Fruit fly (Drosophila melanogaster) whole organism, embryonic: Measurements from ENCODE around the gene Dlic.
A peak's percentile ranks its signal among the peaks of the same experiment; 100 is the strongest.

ENCODE experiments used
- Adf1 ChIP-seq: fragments of 200-800 bp; sonication (Bioruptor generic); IDR thresholded peaks from 2 replicates; pipeline ENCODE4 v1.3.6; 2022; ENCODE audit warnings: missing biosample characterization, missing genetic modification characterization
- CG10147 ChIP-seq: fragments of 200-800 bp; sonication (Bioruptor generic); optimal IDR thresholded peaks from 2 replicates; lab custom pipeline; 2019; ENCODE audit warnings: missing biosample characterization, mild to moderate bottlenecking, missing genetic modification characterization, moderate library complexity
- CG1024 ChIP-seq: fragments of 200-800 bp; sonication (Bioruptor generic); IDR thresholded peaks from 2 replicates; pipeline ENCODE4 v1.3.6; 2022; ENCODE audit warnings: missing biosample characterization, missing genetic modification characterization
- CG10462 ChIP-seq: fragments of 200-800 bp; sonication (Bioruptor generic); optimal IDR thresholded peaks from 2 replicates; lab custom pipeline; 2016; ENCODE audit warnings: missing biosample characterization, missing genetic modification characterization
- CG10565 ChIP-seq: fragments of 200-800 bp; sonication (Bioruptor generic); optimal IDR thresholded peaks from 3 replicates; lab custom pipeline; 2016; ENCODE audit warnings: missing biosample characterization, mild to moderate bottlenecking, missing genetic modification characterization
- CG10654 ChIP-seq: fragments of 200-800 bp; sonication (Bioruptor generic); optimal IDR thresholded peaks from 2 replicates; lab custom pipeline; 2016; ENCODE audit warnings: missing biosample characterization, missing genetic modification characterization
- CG11456 ChIP-seq: fragments of 200-800 bp; sonication (Bioruptor generic); IDR thresholded peaks from 3 replicates; pipeline ENCODE4 v1.3.6; 2022; ENCODE audit warnings: missing biosample characterization, missing genetic modification characterization
- CG12071 ChIP-seq: fragments of 200-800 bp; sonication (Bioruptor generic); optimal IDR thresholded peaks from 3 replicates; lab custom pipeline; 2018; ENCODE audit warnings: missing biosample characterization, mild to moderate bottlenecking, missing genetic modification characterization
- CG12744 ChIP-seq: fragments of 200-800 bp; sonication (Bioruptor generic); optimal IDR thresholded peaks from 2 replicates; lab custom pipeline; 2016; ENCODE audit warnings: missing biosample characterization, missing genetic modification characterization
- CG13424 ChIP-seq: fragments of 200-800 bp; sonication (Bioruptor generic); optimal IDR thresholded peaks from 2 replicates; lab custom pipeline; 2019; ENCODE audit warnings: missing biosample characterization, mild to moderate bottlenecking, missing genetic modification characterization, moderate library complexity
- CG14050 ChIP-seq: fragments of 200-800 bp; sonication (Bioruptor generic); IDR thresholded peaks from 3 replicates; pipeline ENCODE4 v1.3.6; 2022; ENCODE audit warnings: missing biosample characterization, missing genetic modification characterization
- CG1602 ChIP-seq: fragments of 200-800 bp; sonication (Bioruptor generic); optimal IDR thresholded peaks from 3 replicates; lab custom pipeline; 2016; ENCODE audit warnings: missing biosample characterization, missing genetic modification characterization
- CG17912 ChIP-seq: fragments of 200-800 bp; sonication (Bioruptor generic); optimal IDR thresholded peaks from 2 replicates; lab custom pipeline; 2018; ENCODE audit warnings: missing biosample characterization, mild to moderate bottlenecking, missing genetic modification characterization
- CG30403 ChIP-seq: fragments of 200-800 bp; sonication (Bioruptor generic); optimal IDR thresholded peaks from 3 replicates; lab custom pipeline; 2016; ENCODE audit warnings: missing biosample characterization, missing genetic modification characterization
- CG32772 ChIP-seq: fragments of 200-800 bp; sonication (Bioruptor generic); IDR thresholded peaks from 2 replicates; pipeline ENCODE4 v1.3.6; 2022; ENCODE audit warnings: missing biosample characterization, missing genetic modification characterization
- CG3281 ChIP-seq: fragments of 200-800 bp; sonication (Bioruptor generic); optimal IDR thresholded peaks from 3 replicates; lab custom pipeline; 2017; ENCODE audit warnings: missing biosample characterization, mild to moderate bottlenecking, missing genetic modification characterization
- CG3726 ChIP-seq: fragments of 200-800 bp; sonication (Bioruptor generic); IDR thresholded peaks from 3 replicates; pipeline ENCODE4, ENCODE4 v1.3.6; 2022; ENCODE audit warnings: missing biosample characterization, missing genetic modification characterization
- CG3847 ChIP-seq: fragments of 200-800 bp; sonication (Bioruptor generic); IDR thresholded peaks from 2 replicates; pipeline ENCODE4 v1.3.6; 2022; ENCODE audit warnings: missing biosample characterization, missing genetic modification characterization
- CG4730 ChIP-seq: fragments of 200-800 bp; sonication (Bioruptor generic); IDR thresholded peaks from 2 replicates; pipeline ENCODE4 v1.3.6; 2022; ENCODE audit warnings: missing biosample characterization, missing genetic modification characterization
- CG7556 ChIP-seq: fragments of 200-800 bp; sonication (Bioruptor generic); optimal IDR thresholded peaks from 2 replicates; lab custom pipeline; 2017; ENCODE audit warnings: missing biosample characterization, mild to moderate bottlenecking, missing genetic modification characterization
- CG7786 ChIP-seq: fragments of 200-800 bp; sonication (Bioruptor generic); optimal IDR thresholded peaks from 2 replicates; lab custom pipeline; 2016; ENCODE audit warnings: missing biosample characterization, missing genetic modification characterization
- CG8089 ChIP-seq: fragments of 200-800 bp; sonication (Bioruptor generic); optimal IDR thresholded peaks from 3 replicates; lab custom pipeline; 2016; ENCODE audit warnings: missing biosample characterization, missing genetic modification characterization
- CG8281 ChIP-seq: fragments of 200-800 bp; sonication (Bioruptor generic); optimal IDR thresholded peaks from 2 replicates; lab custom pipeline; 2018; ENCODE audit warnings: missing biosample characterization, mild to moderate bottlenecking, missing genetic modification characterization, moderate library complexity
- CG8359 ChIP-seq: fragments of 200-800 bp; sonication (Bioruptor generic); optimal IDR thresholded peaks from 2 replicates; lab custom pipeline; 2017; ENCODE audit warnings: missing biosample characterization, mild to moderate bottlenecking, missing genetic modification characterization, borderline replicate concordance
- CG8924 ChIP-seq: fragments of 200-800 bp; optimal IDR thresholded peaks from 3 replicates; lab custom pipeline; 2019; ENCODE audit warnings: missing biosample characterization, mild to moderate bottlenecking, missing genetic modification characterization, moderate library complexity
- Dip2 ChIP-seq: fragments of 200-800 bp; sonication (Bioruptor generic); IDR thresholded peaks from 2 replicates; pipeline ENCODE4 v1.3.6; 2022; ENCODE audit warnings: missing biosample characterization, missing genetic modification characterization
- Doc2 ChIP-seq: fragments of 200-800 bp; sonication (Bioruptor generic); IDR thresholded peaks from 2 replicates; pipeline ENCODE4 v1.3.6; 2022; ENCODE audit warnings: missing biosample characterization, missing genetic modification characterization
- Doc3 ChIP-seq: fragments of 200-800 bp; sonication (Bioruptor generic); IDR thresholded peaks from 3 replicates; pipeline ENCODE4 v1.3.6; 2022; ENCODE audit warnings: missing biosample characterization, missing genetic modification characterization; ENCODE audit not compliant: partially characterized antibody
- Dref ChIP-seq: fragments of 200-800 bp; sonication (Bioruptor generic); IDR thresholded peaks from 2 replicates; pipeline ENCODE4 v1.3.6; 2022; ENCODE audit warnings: missing biosample characterization, missing genetic modification characterization
- Eip74EF ChIP-seq, 2 experiments: fragments of 200-800 bp in 1 of 2; fragments of >200 bp in 1 of 2; sonication (Bioruptor generic) in 1 of 2; optimal IDR thresholded peaks; 2 replicates each; lab custom pipeline; 2017 to 2019; ENCODE audit warnings: missing biosample characterization in 2 of 2, missing genetic modification characterization in 2 of 2, mild to moderate bottlenecking in 1 of 2, moderate library complexity in 1 of 2
- Fer1 ChIP-seq: fragments of 200-800 bp; sonication (Bioruptor generic); optimal IDR thresholded peaks from 2 replicates; lab custom pipeline; 2017; ENCODE audit warnings: missing biosample characterization, mild to moderate bottlenecking, missing genetic modification characterization
- Hsf ChIP-seq: fragments of 200-800 bp; sonication (Bioruptor generic); optimal IDR thresholded peaks from 3 replicates; lab custom pipeline; 2016; ENCODE audit warnings: missing biosample characterization, missing genetic modification characterization
- Mrtf ChIP-seq: fragments of 200-800 bp; sonication (Bioruptor generic); IDR thresholded peaks from 3 replicates; pipeline ENCODE4 v1.3.6; 2022; ENCODE audit warnings: missing biosample characterization, missing genetic modification characterization
- NC2β ChIP-seq: fragments of 200-800 bp; sonication (Bioruptor generic); optimal IDR thresholded peaks from 2 replicates; lab custom pipeline; 2016; ENCODE audit warnings: missing biosample characterization, missing genetic modification characterization
- Scr ChIP-seq: fragments of 200-800 bp; sonication (Bioruptor generic); IDR thresholded peaks from 2 replicates; pipeline ENCODE4 v1.3.6; 2022; ENCODE audit warnings: missing biosample characterization, missing genetic modification characterization; ENCODE audit not compliant: partially characterized antibody
- ap ChIP-seq: fragments of 200-800 bp; sonication (Bioruptor generic); IDR thresholded peaks from 2 replicates; pipeline ENCODE4 v1.3.6; 2022; ENCODE audit warnings: missing biosample characterization, missing genetic modification characterization
- az2 ChIP-seq: fragments of 200-800 bp; sonication (Bioruptor generic); optimal IDR thresholded peaks from 3 replicates; lab custom pipeline; 2016; ENCODE audit warnings: missing biosample characterization, missing genetic modification characterization
- bsh ChIP-seq, 2 experiments: fragments of 200-800 bp; sonication (Bioruptor generic); optimal IDR thresholded peaks; 2 replicates each; lab custom pipeline; 2017 to 2018; ENCODE audit warnings: mild to moderate bottlenecking in 2 of 2, missing biosample characterization in 2 of 2, missing genetic modification characterization in 2 of 2, moderate library complexity in 1 of 2
- chm ChIP-seq: fragments of 200-800 bp; sonication (Bioruptor generic); IDR thresholded peaks from 2 replicates; pipeline ENCODE4 v1.3.6; 2022; ENCODE audit warnings: missing biosample characterization, missing genetic modification characterization
- ems ChIP-seq: fragments of 200-800 bp; sonication (Bioruptor generic); optimal IDR thresholded peaks from 3 replicates; lab custom pipeline; 2016; ENCODE audit warnings: missing biosample characterization, missing genetic modification characterization
- hkb ChIP-seq, 2 experiments: fragments of 200-800 bp in 1 of 2; fragments of >200 bp in 1 of 2; sonication (Bioruptor generic) in 1 of 2; IDR thresholded peaks in 1 of 2; optimal IDR thresholded peaks in 1 of 2; 2 replicates each; pipeline versions ENCODE4 v1.3.6 to Lab custom; 2017 to 2022; ENCODE audit warnings: missing biosample characterization in 1 of 2, missing genetic modification characterization in 1 of 2
- jumu ChIP-seq: fragments of 200-800 bp; sonication (Bioruptor generic); optimal IDR thresholded peaks from 3 replicates; lab custom pipeline; 2016; ENCODE audit warnings: missing biosample characterization, missing genetic modification characterization
- klu ChIP-seq: fragments of 200-800 bp; sonication (Bioruptor generic); IDR thresholded peaks from 2 replicates; pipeline ENCODE4 v1.3.6; 2022; ENCODE audit warnings: missing biosample characterization, missing genetic modification characterization
- slbo ChIP-seq: fragments of 200-800 bp; sonication (Bioruptor generic); IDR thresholded peaks from 2 replicates; pipeline ENCODE4 v1.3.6; 2022; ENCODE audit warnings: missing biosample characterization, missing genetic modification characterization
- so ChIP-seq: fragments of 200-800 bp; sonication (Bioruptor generic); IDR thresholded peaks from 3 replicates; pipeline ENCODE4 v1.3.6; 2022; ENCODE audit warnings: missing biosample characterization, missing genetic modification characterization
- tll ChIP-seq, 2 experiments: fragments of 200-800 bp in 1 of 2; fragments of >200 bp in 1 of 2; sonication (Bioruptor generic) in 1 of 2; optimal IDR thresholded peaks; 2 replicates each; lab custom pipeline; 2017 to 2019; ENCODE audit warnings: missing biosample characterization in 2 of 2, missing genetic modification characterization in 2 of 2, mild to moderate bottlenecking in 1 of 2, moderate library complexity in 1 of 2
- vnd ChIP-seq: fragments of 200-800 bp; sonication (Bioruptor generic); IDR thresholded peaks from 3 replicates; pipeline ENCODE4 v1.3.6; 2022; ENCODE audit warnings: missing biosample characterization, missing genetic modification characterization; ENCODE audit not compliant: partially characterized antibody
- wdn ChIP-seq: fragments of 200-800 bp; sonication (Bioruptor generic); IDR thresholded peaks from 2 replicates; pipeline ENCODE4 v1.3.6; 2022; ENCODE audit warnings: missing biosample characterization, missing genetic modification characterization
- zen2 ChIP-seq: fragments of 200-800 bp; sonication (Bioruptor generic); IDR thresholded peaks from 3 replicates; pipeline ENCODE4 v1.3.6; 2022; ENCODE audit warnings: missing biosample characterization, missing genetic modification characterization; ENCODE audit not compliant: partially characterized antibody

Dlic gene

dm6 chrX:11108148-11108844 is 45.9 kb upstream of the Dlic start, which contains the start of gene Hsp60A (continued):
- TF ChIP-seq hkb (optimal IDR thresholded peaks at IDR 0.05; lab: Kevin White, UChicago) (no peak), hkb (GFP tag; IDR thresholded peaks at IDR 0.05; lab: Robert Waterston, UW) (no peak), Adf1 (no peak), wdn (GFP tag; lab: Robert Waterston, UW) (no peak), NC2β (no peak), CG11456 (GFP tag; lab: Robert Waterston, UW) (0 out of 3 replicates have a peak, but pooled peaks have one; percentile 8), CG17912 (GFP tag; lab: Kevin White, UChicago) (no peak), ap (no peak), CG8924 (tag; lab: Kevin White, UChicago) (peak; percentile 33), CG7786 (GFP tag; lab: Kevin White, UChicago) (no peak), CG3281 (GFP tag; lab: Kevin White, UChicago) (peak; percentile 33), CG3726 (no peak), Eip74EF (GFP tag; optimal IDR thresholded peaks at IDR 0.05; lab: Kevin White, UChicago) (no peak), bsh (GFP tag; optimal IDR thresholded peaks at IDR 0.05; lab: Kevin White, UChicago) (peak in 1 of 2 experiments; percentile 55), CG12071 (GFP tag; lab: Kevin White, UChicago) (no peak), CG10654 (GFP tag; lab: Kevin White, UChicago) (peak; percentile 23), CG13424 (tag; lab: Kevin White, UChicago) (peak; percentile 75), tll (GFP tag; optimal IDR thresholded peaks at IDR 0.05; lab: Kevin White, UChicago) (no peak), zen2 (GFP tag; lab: Robert Waterston, UW) (peak; percentile 36; the same call in 1 of the 3 replicates), CG12744 (GFP tag; lab: Kevin White, UChicago) (no peak), Fer1 (GFP tag; lab: Kevin White, UChicago) (peak; percentile 55), Dip2 (GFP tag; lab: Robert Waterston, UW) (no peak), slbo (GFP tag; lab: Robert Waterston, UW) (peak; percentile 58; the same call in 1 of the 2 replicates), CG3847 (GFP tag; lab: Robert Waterston, UW) (peak; percentile 25; the same call in 1 of the 2 replicates), jumu (GFP tag; lab: Kevin White, UChicago) (no peak), Doc3 (GFP tag; lab: Robert Waterston, UW) (peak; percentile 84), CG1602 (GFP tag; lab: Kevin White, UChicago) (no peak), Dref (GFP tag; lab: Robert Waterston, UW) (peak; percentile 86), az2 (peak; percentile 54), CG1024 (GFP tag; lab: Robert Waterston, UW) (no peak), CG7556 (peak; percentile 21), klu (GFP tag; lab: Robert Waterston, UW) (no peak), so (no peak), vnd (peak; percentile 80), chm (GFP tag; lab: Robert Waterston, UW) (no peak; the same call in 1 of the 2 replicates), CG10565 (GFP tag; lab: Kevin White, UChicago) (no peak), Hsf (GFP tag; lab: Kevin White, UChicago) (peak; percentile 41), CG32772 (GFP tag; lab: Robert Waterston, UW) (peak; percentile 50), CG10147 (GFP tag; lab: Kevin White, UChicago) (peak; percentile 54), CG4730 (GFP tag; lab: Robert Waterston, UW) (0 out of 2 replicates have a peak, but pooled peaks have one; percentile 15), Doc2 (GFP tag; lab: Robert Waterston, UW) (no peak), CG8089 (GFP tag; lab: Kevin White, UChicago) (no peak), CG8359 (GFP tag; lab: Kevin White, UChicago) (no peak), CG30403 (GFP tag; lab: Kevin White, UChicago) (peak; percentile 60), CG8281 (tag; lab: Kevin White, UChicago) (no peak), CG10462 (GFP tag; lab: Kevin White, UChicago) (no peak), Scr (GFP tag; lab: Robert Waterston, UW) (peak; percentile 87), CG14050 (GFP tag; lab: Robert Waterston, UW) (no peak), ems (GFP tag; lab: Kevin White, UChicago) (no peak), Mrtf (no peak)
